Worm (Caenorhabditis elegans): ENCODE results near the gene ZK938.10.

ZK938.10 gene

DNA sequence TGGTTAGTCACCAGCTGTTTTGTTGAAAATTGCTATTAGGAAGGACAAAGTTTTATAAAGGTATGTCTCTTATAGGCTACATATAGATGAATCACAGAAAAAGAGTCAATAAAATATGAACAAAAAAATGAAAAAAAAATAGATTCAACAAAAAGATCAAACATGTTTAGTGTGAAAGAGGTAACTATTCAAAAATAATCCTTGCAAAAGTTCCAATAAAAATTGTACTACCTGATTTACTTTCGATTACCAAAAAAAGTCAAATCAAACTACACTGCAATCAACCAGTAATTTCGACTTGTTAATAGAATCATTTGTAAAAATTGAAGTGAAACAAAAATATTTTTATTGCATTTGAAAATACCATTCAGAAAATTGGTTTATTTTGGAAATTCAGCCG lies at the start of gene ZK938.10:
Gene ZK938.10 (minus strand): TSS at position 101 of the 400 bp plus-strand sequence.
- TF ChIP-seq W03F9.2 (tag; optimal IDR thresholded peaks at IDR 0.05) (no peak), dao-5 (tag; optimal IDR thresholded peaks at IDR 0.05) (no peak), him-1 (tag; optimal IDR thresholded peaks at IDR 0.05) (no peak)

ce11 chrII:9900276-9900675 lies 49.4 kb upstream of the ZK938.10 start, which contains the start of gene unc-4:
TSS of gene unc-4 (minus strand) at chrII:9900376.
- TF ChIP-seq dao-5 (tag; optimal IDR thresholded peaks at IDR 0.05) (no peak), him-1 (tag; optimal IDR thresholded peaks at IDR 0.05) (no peak), W03F9.2 (tag; optimal IDR thresholded peaks at IDR 0.05) (no peak)

- TF ChIP-seq dao-5 (tag; optimal IDR thresholded peaks at IDR 0.05) (no peak), him-1 (tag; optimal IDR thresholded peaks at IDR 0.05) (no peak), W03F9.2 (tag; optimal IDR thresholded peaks at IDR 0.05) (no peak)
Observed at ce11 chrII:9898744-9899143, 47.9 kb upstream of the ZK938.10 start.

ce11 chrII:9895173-9895572 lies 44.3 kb upstream of the ZK938.10 start:
- TF ChIP-seq dao-5 (tag; optimal IDR thresholded peaks at IDR 0.05) (no peak), him-1 (tag; optimal IDR thresholded peaks at IDR 0.05) (no peak), W03F9.2 (tag; optimal IDR thresholded peaks at IDR 0.05) (no peak)

ce11 chrII:9894435-9894834 lies 43.6 kb upstream of the ZK938.10 start, which contains the start of gene F26C11.1:
TSS of gene F26C11.1 (plus strand) at chrII:9894735.
- TF ChIP-seq W03F9.2 (tag; optimal IDR thresholded peaks at IDR 0.05) (no peak), dao-5 (tag; optimal IDR thresholded peaks at IDR 0.05) (no peak), him-1 (tag; optimal IDR thresholded peaks at IDR 0.05) (no peak)

DNA sequence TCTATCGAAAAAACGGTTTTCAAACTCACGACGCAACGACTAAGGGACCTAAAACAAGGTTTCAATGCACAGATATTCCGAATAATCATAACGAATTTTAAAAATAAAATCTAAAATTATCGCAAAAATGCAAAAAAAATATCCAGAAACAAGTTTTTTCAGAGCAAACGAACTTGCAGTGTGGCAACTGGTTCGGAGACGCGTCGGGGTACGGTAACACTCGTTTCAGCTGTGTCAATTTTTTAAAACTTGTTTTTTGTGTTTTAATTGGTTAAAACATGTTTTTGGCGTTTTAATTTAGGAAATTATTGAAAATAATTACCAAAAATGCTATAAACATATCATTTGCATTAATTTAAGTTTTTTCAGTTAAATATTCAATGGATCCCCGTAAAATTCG lies 41.6 kb upstream of the ZK938.10 start, which contains the start of gene C08H9.16:
Gene C08H9.16 (plus strand): TSS at position 370 of the 400 bp plus-strand sequence.
- no peak for TF ChIP-seq him-1 (tag; optimal IDR thresholded peaks at IDR 0.05)
- peak; percentile 74 for TF ChIP-seq W03F9.2 (tag; optimal IDR thresholded peaks at IDR 0.05)
- no peak for TF ChIP-seq dao-5 (tag; optimal IDR thresholded peaks at IDR 0.05)

DNA sequence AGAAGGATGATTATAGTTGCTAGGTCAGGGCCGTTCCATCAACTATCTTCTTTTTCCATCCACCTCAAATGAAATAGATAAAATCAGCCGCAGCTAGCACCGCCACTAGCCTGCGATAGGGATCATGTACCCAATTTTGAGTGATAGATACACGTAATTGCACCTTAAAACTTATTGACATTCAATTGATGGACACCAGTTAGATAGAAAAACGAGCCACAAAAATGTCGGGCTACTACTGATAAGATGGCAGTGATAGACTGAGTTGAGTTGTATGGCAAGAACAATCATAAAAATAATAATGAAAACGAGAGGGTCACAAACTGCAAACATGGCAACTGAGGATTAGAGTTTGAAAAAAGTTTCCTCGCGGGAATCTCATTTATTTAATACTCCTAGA lies 41.0 kb upstream of the ZK938.10 start:
- TF ChIP-seq W03F9.2 (tag; optimal IDR thresholded peaks at IDR 0.05) (no peak), him-1 (tag; optimal IDR thresholded peaks at IDR 0.05) (no peak), dao-5 (tag; optimal IDR thresholded peaks at IDR 0.05) (no peak)

DNA sequence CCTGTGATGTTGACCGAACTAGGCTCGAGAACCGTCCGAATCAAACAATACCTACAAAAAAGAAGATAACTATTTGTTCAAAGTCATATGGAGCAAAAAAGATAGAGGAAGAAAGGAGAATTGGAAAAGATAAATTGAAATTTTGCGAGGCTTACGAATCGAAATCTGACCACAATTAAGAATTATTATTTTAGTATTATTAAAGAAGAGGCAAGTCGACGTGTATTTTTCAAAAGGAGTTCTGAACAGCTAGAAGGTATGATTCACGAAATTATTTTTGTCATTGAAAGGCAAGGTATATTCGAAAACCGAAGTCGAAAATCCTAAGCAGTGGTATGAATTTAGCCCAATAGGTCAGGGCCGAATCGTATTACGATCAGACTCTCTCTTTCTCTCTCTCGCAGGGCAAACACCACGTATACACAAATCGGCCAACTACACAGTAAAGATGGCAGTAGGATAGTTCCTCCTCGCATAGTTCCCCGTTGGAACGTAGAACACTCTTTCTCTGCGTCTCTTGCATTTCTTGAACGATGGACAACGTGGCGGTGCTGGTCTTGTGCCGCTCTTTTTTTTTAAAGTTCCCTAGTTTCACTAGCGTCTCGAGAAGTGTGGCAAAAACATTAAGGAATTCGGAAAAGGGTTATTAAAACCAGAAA lies 40.3 kb upstream of the ZK938.10 start, which contains the start of gene vgln-1:
Gene vgln-1 (minus strand): TSS at position 51 of the 659 bp plus-strand sequence.
- TF ChIP-seq him-1 (tag; optimal IDR thresholded peaks at IDR 0.05), result no peak
- no peak for TF ChIP-seq dao-5 (tag; optimal IDR thresholded peaks at IDR 0.05)
- no peak for TF ChIP-seq W03F9.2 (tag; optimal IDR thresholded peaks at IDR 0.05)

DNA sequence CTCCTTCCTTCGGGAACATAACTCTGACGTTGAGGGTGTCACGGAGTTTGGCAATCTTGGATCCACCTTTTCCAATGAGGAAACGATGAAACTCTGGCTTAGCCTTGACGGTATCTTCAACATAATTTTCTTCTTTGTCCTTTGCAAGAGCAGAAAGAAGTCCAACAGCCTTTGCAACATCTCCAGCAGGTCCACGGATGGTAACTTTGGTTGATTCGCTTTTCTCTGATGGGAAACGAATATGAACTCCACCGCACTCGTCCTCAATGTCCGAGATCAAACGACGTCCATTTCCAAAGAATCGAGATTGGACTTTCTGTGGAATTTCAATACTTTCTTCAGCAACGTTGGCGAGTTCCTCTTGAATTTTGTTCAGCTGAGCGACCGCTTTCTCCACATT lies 37.7 kb upstream of the ZK938.10 start:
- TF ChIP-seq dao-5 (tag; optimal IDR thresholded peaks at IDR 0.05), result no peak
- no peak for TF ChIP-seq him-1 (tag; optimal IDR thresholded peaks at IDR 0.05)
- TF ChIP-seq W03F9.2 (tag; optimal IDR thresholded peaks at IDR 0.05), result no peak

ce11 chrII:9886216-9886615 lies 35.4 kb upstream of the ZK938.10 start, which contains the start of gene algn-8:
TSS of gene algn-8 (minus strand) at chrII:9886442.
- no peak for TF ChIP-seq him-1 (tag; optimal IDR thresholded peaks at IDR 0.05)
- no peak for TF ChIP-seq W03F9.2 (tag; optimal IDR thresholded peaks at IDR 0.05)
- no peak for TF ChIP-seq dao-5 (tag; optimal IDR thresholded peaks at IDR 0.05)

ce11 chrII:9880826-9881225 lies 30.0 kb upstream of the ZK938.10 start, which contains the start of gene C08H9.15:
TSS of gene C08H9.15 (plus strand) at chrII:9881193.
- TF ChIP-seq W03F9.2 (tag; optimal IDR thresholded peaks at IDR 0.05) (no peak), dao-5 (tag; optimal IDR thresholded peaks at IDR 0.05) (no peak), him-1 (tag; optimal IDR thresholded peaks at IDR 0.05) (no peak)

DNA sequence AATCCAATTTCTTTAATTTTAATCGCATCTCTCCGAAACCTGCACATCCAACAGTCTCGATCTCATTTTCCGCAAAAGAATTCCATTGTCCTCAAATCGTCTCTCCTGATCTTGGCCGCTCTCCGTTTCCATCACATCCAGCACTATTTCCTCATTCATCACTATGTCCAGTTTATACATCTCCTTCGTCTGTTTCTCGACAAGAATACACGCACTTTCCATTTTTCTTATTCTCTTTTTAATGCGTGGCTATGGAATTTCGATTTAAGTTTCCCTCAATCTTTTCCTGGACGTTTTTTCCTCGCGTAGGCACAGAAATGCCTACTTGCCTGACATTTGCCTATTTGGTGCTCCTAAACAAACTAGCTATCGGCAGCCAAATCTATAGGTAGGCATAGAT lies 29.0 kb upstream of the ZK938.10 start:
- TF ChIP-seq W03F9.2 (tag; optimal IDR thresholded peaks at IDR 0.05) (no peak), him-1 (tag; optimal IDR thresholded peaks at IDR 0.05) (no peak), dao-5 (tag; optimal IDR thresholded peaks at IDR 0.05) (no peak)

DNA sequence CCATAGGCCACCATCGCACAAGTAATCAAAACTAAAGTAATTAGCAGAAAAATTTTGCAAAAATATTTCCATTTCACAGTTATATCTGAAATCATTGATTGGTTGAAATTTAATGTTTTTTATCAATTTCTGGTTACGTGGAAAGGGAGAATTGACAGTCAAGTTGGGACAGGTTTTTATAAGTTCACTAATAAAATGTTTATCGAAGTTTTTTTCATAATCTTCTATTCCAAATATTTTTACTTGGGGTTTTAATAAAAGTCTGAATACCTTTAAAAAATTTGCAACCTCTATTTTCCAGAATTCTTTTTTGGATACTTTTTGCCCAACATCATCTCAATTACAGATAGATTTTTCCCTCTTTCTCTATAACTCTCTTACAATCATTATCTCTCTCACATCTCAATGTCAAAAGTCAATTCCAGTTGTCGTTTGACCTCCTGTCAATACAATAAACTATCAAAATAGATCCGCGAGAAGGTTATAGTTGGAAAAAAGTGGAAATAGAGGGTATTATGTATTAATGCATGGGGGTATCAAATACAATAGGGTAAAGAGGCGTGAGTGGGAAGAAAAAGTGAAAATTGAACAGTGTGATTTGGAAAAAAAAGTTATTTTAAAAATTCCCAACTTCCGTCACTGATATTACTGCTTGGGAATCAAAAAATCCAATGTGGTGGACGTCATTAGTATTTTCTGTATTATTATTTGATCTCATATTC lies 23.8 kb upstream of the ZK938.10 start, which contains the start of the genes chil-2 and ctsa-3.2:
Gene chil-2 (minus strand): TSS at position 101 of the 722 bp plus-strand sequence.
Gene ctsa-3.2 (plus strand): TSS at position 672 of the 722 bp plus-strand sequence.
- no peak for TF ChIP-seq him-1 (tag; optimal IDR thresholded peaks at IDR 0.05)
- TF ChIP-seq W03F9.2 (tag; optimal IDR thresholded peaks at IDR 0.05), result no peak
- TF ChIP-seq dao-5 (tag; optimal IDR thresholded peaks at IDR 0.05), result no peak

DNA sequence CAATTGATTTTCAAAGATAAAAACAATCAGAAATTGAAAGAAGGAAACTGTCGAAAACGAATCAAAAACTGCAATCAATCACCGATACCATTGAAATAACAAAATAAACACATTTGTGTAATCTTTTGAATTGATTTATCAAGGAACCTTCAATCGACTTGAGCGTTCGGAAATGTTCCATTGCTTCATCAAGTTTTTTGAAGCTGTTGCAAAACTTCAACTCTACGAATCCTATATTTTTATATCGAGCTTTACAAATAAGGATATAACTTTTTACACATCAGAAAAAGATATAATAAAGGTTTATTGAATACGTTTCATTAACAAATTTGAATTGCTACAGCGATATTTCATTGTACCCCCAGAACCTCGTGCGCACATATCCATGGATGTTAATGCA lies 22.1 kb upstream of the ZK938.10 start, which contains the start of gene chil-8:
Gene chil-8 (minus strand): TSS at position 101 of the 400 bp plus-strand sequence.
- TF ChIP-seq W03F9.2 (tag; optimal IDR thresholded peaks at IDR 0.05), result no peak
- TF ChIP-seq dao-5 (tag; optimal IDR thresholded peaks at IDR 0.05), result no peak
- TF ChIP-seq him-1 (tag; optimal IDR thresholded peaks at IDR 0.05), result no peak
